Worm (Caenorhabditis elegans) whole organism, young adult: ENCODE data around the gene ZK1307.3.

Source experiments
- B0035.1 ChIP-seq: sonication (generic microtip); optimal IDR thresholded peaks from 2 replicates; lab custom pipeline; 2016; ENCODE audit warnings: missing genetic modification characterization, mild to moderate bottlenecking, missing compliant biosample characterization, missing genotype, missing genetic modification reagents
- B0261.1 ChIP-seq: sonication (generic microtip); optimal IDR thresholded peaks from 2 replicates; lab custom pipeline; 2016; ENCODE audit warnings: mild to moderate bottlenecking, missing genetic modification characterization, moderate library complexity, missing compliant biosample characterization
- D2030.7 ChIP-seq: fragments of 200-800 bp; sonication (Bioruptor generic); IDR thresholded peaks from 2 replicates; pipeline ENCODE4 v1.3.6; 2022; ENCODE audit warnings: missing genetic modification reagents, missing genetic modification characterization, missing compliant biosample characterization
- F22D6.2 ChIP-seq: sonication (generic microtip); optimal IDR thresholded peaks from 2 replicates; lab custom pipeline; 2016; ENCODE audit warnings: mild to moderate bottlenecking, missing genetic modification characterization, missing compliant biosample characterization
- F23B12.7 ChIP-seq: sonication (generic microtip); optimal IDR thresholded peaks from 2 replicates; lab custom pipeline; 2017; ENCODE audit warnings: missing genetic modification characterization, mild to moderate bottlenecking, missing compliant biosample characterization, antibody characterized with exemption, moderate library complexity; ENCODE audit not compliant: insufficient read depth
- F57A8.1 ChIP-seq: fragments of 200-800 bp; sonication (Bioruptor generic); optimal IDR thresholded peaks from 2 replicates; lab custom pipeline; 2018; ENCODE audit warnings: mild to moderate bottlenecking, missing genetic modification characterization, moderate library complexity, missing compliant biosample characterization
- K12H6.12 ChIP-seq: fragments of 200-800 bp; sonication (Bioruptor generic); optimal IDR thresholded peaks from 2 replicates; lab custom pipeline; 2018; ENCODE audit warnings: mild to moderate bottlenecking, missing genetic modification characterization, missing compliant biosample characterization
- Y95B8A.8 ChIP-seq: fragments of 200-800 bp; sonication (Bioruptor generic); IDR thresholded peaks from 2 replicates; pipeline ENCODE4 v1.3.6; 2022; ENCODE audit warnings: missing genetic modification reagents, missing genetic modification characterization, missing compliant biosample characterization
- aptf-3 ChIP-seq: fragments of 200-800 bp; sonication (Bioruptor generic); IDR thresholded peaks from 2 replicates; pipeline ENCODE4 v1.3.6; 2022; ENCODE audit warnings: missing genetic modification characterization, missing compliant biosample characterization
- athp-1 ChIP-seq: sonication (generic microtip); optimal IDR thresholded peaks from 2 replicates; lab custom pipeline; 2017; ENCODE audit warnings: mild to moderate bottlenecking, missing genetic modification characterization, missing compliant biosample characterization
- attf-3 ChIP-seq: fragments of 200-800 bp; sonication (Bioruptor generic); conservative IDR thresholded peaks from 2 replicates; pipeline ENCODE4 v1.3.6; 2022; ENCODE audit warnings: missing genetic modification reagents, missing genetic modification characterization, missing compliant biosample characterization
- ccch-3 ChIP-seq: fragments of 200-800 bp; sonication (Bioruptor generic); optimal IDR thresholded peaks from 2 replicates; lab custom pipeline; 2018; ENCODE audit warnings: mild to moderate bottlenecking, missing genetic modification characterization, missing compliant biosample characterization
- ceh-27 ChIP-seq: fragments of 200-800 bp; sonication (Bioruptor generic); optimal IDR thresholded peaks from 2 replicates; lab custom pipeline; 2018; ENCODE audit warnings: mild to moderate bottlenecking, missing genetic modification characterization, moderate library complexity, missing compliant biosample characterization
- ceh-79 ChIP-seq: sonication (generic microtip); optimal IDR thresholded peaks from 2 replicates; lab custom pipeline; 2017; ENCODE audit warnings: mild to moderate bottlenecking, missing genetic modification characterization, missing compliant biosample characterization
- die-1 ChIP-seq: sonication (generic microtip); optimal IDR thresholded peaks from 2 replicates; lab custom pipeline; 2016; ENCODE audit warnings: missing genotype, mild to moderate bottlenecking, missing genetic modification characterization, missing compliant biosample characterization
- dox-1 ChIP-seq: fragments of 200-800 bp; sonication (Bioruptor generic); IDR thresholded peaks from 2 replicates; pipeline ENCODE4 v1.3.6; 2022; ENCODE audit warnings: missing genetic modification reagents, missing genetic modification characterization, missing compliant biosample characterization
- dpl-1 ChIP-seq: fragments of 150-350 bp; optimal IDR thresholded peaks from 2 replicates; lab custom pipeline; 2014; ENCODE audit warnings: missing biosample characterization, missing genetic modification reagents, missing genetic modification characterization
- gei-17 ChIP-seq: fragments of 200-800 bp; sonication (Bioruptor generic); optimal IDR thresholded peaks from 2 replicates; lab custom pipeline; 2018; ENCODE audit warnings: mild to moderate bottlenecking, missing genetic modification characterization, missing compliant biosample characterization
- hmg-1.2 ChIP-seq: fragments of 200-800 bp; sonication (Bioruptor generic); IDR thresholded peaks from 2 replicates; pipeline ENCODE4 v1.3.6; 2022; ENCODE audit warnings: missing genetic modification reagents, missing genetic modification characterization, missing compliant biosample characterization
- hrde-1 ChIP-seq: sonication (generic microtip); optimal IDR thresholded peaks from 2 replicates; lab custom pipeline; 2016; ENCODE audit warnings: missing genetic modification characterization, mild to moderate bottlenecking, missing compliant biosample characterization, moderate library complexity, missing genotype, missing genetic modification reagents, borderline replicate concordance
- hsf-1 ChIP-seq: fragments of 200-800 bp; sonication (Bioruptor generic); IDR thresholded peaks from 2 replicates; pipeline ENCODE4 v1.3.6; 2022; ENCODE audit warnings: missing genetic modification reagents, missing genetic modification characterization, missing compliant biosample characterization
- lag-1 ChIP-seq: fragments of 200-800 bp; sonication (Bioruptor generic); IDR thresholded peaks from 2 replicates; pipeline ENCODE4 v1.3.6; 2022; ENCODE audit warnings: missing genetic modification reagents, missing genetic modification characterization, missing compliant biosample characterization
- let-607 ChIP-seq, 2 experiments: fragments of 200-800 bp in 1 of 2; sonication (Bioruptor generic) in 1 of 2; sonication (generic microtip) in 1 of 2; optimal IDR thresholded peaks; 2 replicates each; lab custom pipeline; 2016 to 2018; ENCODE audit warnings: mild to moderate bottlenecking in 2 of 2, missing compliant biosample characterization in 2 of 2, missing genetic modification characterization in 2 of 2, moderate library complexity in 2 of 2, missing genotype in 1 of 2
- lsl-1 ChIP-seq: fragments of 200-800 bp; sonication (Bioruptor generic); optimal IDR thresholded peaks from 2 replicates; lab custom pipeline; 2018; ENCODE audit warnings: mild to moderate bottlenecking, missing genetic modification characterization, moderate library complexity, missing compliant biosample characterization
- madf-3 ChIP-seq: fragments of 200-800 bp; sonication (Bioruptor generic); IDR thresholded peaks from 2 replicates; pipeline ENCODE4 v1.3.6; 2022; ENCODE audit warnings: missing genetic modification reagents, missing genetic modification characterization, missing compliant biosample characterization
- nfya-1 ChIP-seq: sonication (generic microtip); optimal IDR thresholded peaks from 2 replicates; lab custom pipeline; 2017; ENCODE audit warnings: antibody characterized with exemption, missing compliant biosample characterization, missing genetic modification characterization, borderline replicate concordance; ENCODE audit not compliant: insufficient read depth
- nfyb-1 ChIP-seq: fragments of 200-800 bp; sonication (Bioruptor generic); IDR thresholded peaks from 2 replicates; pipeline ENCODE4 v1.3.6; 2022; ENCODE audit warnings: missing genetic modification reagents, missing genetic modification characterization, missing compliant biosample characterization
- nhr-179 ChIP-seq: sonication (generic microtip); optimal IDR thresholded peaks from 2 replicates; lab custom pipeline; 2016; ENCODE audit warnings: mild to moderate bottlenecking, missing genetic modification characterization, missing compliant biosample characterization
- nhr-80 ChIP-seq: sonication (generic microtip); optimal IDR thresholded peaks from 2 replicates; lab custom pipeline; 2016; ENCODE audit warnings: missing genetic modification characterization, missing compliant biosample characterization
- pha-4 ChIP-seq: fragments of 150-350 bp; sonication (generic microtip); optimal IDR thresholded peaks from 2 replicates; lab custom pipeline; 2014; ENCODE audit warnings: missing biosample characterization, missing genetic modification reagents, missing genetic modification characterization
- rcor-1 ChIP-seq: fragments of 200-800 bp; sonication (Bioruptor generic); IDR thresholded peaks from 2 replicates; pipeline ENCODE4 v1.3.6; 2022; ENCODE audit warnings: missing genetic modification reagents, missing genetic modification characterization, missing compliant biosample characterization
- rec-8 ChIP-seq, 2 experiments: sonication (generic microtip); optimal IDR thresholded peaks; 2 replicates each; lab custom pipeline; 2016; ENCODE audit warnings: mild to moderate bottlenecking in 2 of 2, missing genetic modification characterization in 2 of 2, missing genetic modification reagents in 2 of 2, missing genotype in 2 of 2, missing biosample characterization in 1 of 2, missing compliant biosample characterization in 1 of 2, moderate library complexity in 1 of 2
- repo-1 ChIP-seq: sonication (generic microtip); optimal IDR thresholded peaks from 2 replicates; lab custom pipeline; 2017; ENCODE audit warnings: mild to moderate bottlenecking, missing genetic modification characterization, missing compliant biosample characterization
- sdz-38 ChIP-seq: sonication (generic microtip); optimal IDR thresholded peaks from 2 replicates; lab custom pipeline; 2016; ENCODE audit warnings: missing genotype, missing genetic modification characterization, missing compliant biosample characterization
- somi-1 ChIP-seq: fragments of 200-800 bp; sonication (Bioruptor generic); optimal IDR thresholded peaks from 2 replicates; lab custom pipeline; 2018; ENCODE audit warnings: mild to moderate bottlenecking, missing genetic modification characterization, missing compliant biosample characterization
- tbx-9 ChIP-seq: sonication (generic microtip); optimal IDR thresholded peaks from 2 replicates; lab custom pipeline; 2016; ENCODE audit warnings: borderline replicate concordance, missing genetic modification characterization, inconsistent platforms, missing compliant biosample characterization
- ztf-6 ChIP-seq: fragments of 200-800 bp; sonication (Bioruptor generic); IDR thresholded peaks from 2 replicates; pipeline ENCODE4 v1.3.6; 2022; ENCODE audit warnings: missing genetic modification reagents, missing genetic modification characterization, missing compliant biosample characterization

Gene ZK1307.3

ce11 chrII:9680493-9680892 is 27.7 kb upstream of the ZK1307.3 start, which contains the start of gene ZK1320.13:
TSS of gene ZK1320.13 (plus strand) at chrII:9680793.
- TF ChIP-seq nhr-179 (tag; lab: Kevin White, UChicago) (no peak), ceh-79 (tag; lab: Kevin White, UChicago) (no peak), gei-17 (no peak), nfya-1 (tag; lab: Kevin White, UChicago) (no peak), rec-8 (tag; optimal IDR thresholded peaks at IDR 0.05; lab: Kevin White, UChicago) (no peak), attf-3 (no peak), hsf-1 (no peak), K12H6.12 (tag; lab: Kevin White, UChicago) (no peak), ccch-3 (no peak), hmg-1.2 (GFP tag; lab: Robert Waterston, UW) (no peak)

DNA sequence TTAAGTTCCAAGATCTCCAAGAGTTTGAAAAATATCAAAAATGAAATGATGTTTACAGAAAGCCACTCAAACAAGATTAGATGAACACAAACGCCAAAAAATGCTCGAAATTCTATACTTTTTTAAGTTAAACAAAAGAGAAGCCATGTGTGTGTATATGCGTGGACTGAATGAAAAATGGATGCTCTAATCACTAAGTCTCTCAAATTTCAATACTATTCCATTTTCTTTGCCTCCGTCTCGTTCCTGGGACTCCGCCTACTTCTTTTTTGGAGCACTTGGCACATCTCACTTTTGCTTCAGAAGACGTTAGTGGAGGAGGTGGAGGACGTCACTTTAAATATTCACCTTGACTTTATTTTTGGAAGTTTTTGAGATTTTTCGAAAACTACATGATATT is 27.0 kb upstream of the ZK1307.3 start:
- TF ChIP-seq F57A8.1 (GFP tag; lab: Kevin White, UChicago) (no peak), hmg-1.2 (GFP tag; lab: Robert Waterston, UW) (peak; percentile 61), pha-4 (tag; lab: Kevin White, UChicago) (no peak)
- TF ChIP-seq, all 124 proteins: peak for 1

DNA sequence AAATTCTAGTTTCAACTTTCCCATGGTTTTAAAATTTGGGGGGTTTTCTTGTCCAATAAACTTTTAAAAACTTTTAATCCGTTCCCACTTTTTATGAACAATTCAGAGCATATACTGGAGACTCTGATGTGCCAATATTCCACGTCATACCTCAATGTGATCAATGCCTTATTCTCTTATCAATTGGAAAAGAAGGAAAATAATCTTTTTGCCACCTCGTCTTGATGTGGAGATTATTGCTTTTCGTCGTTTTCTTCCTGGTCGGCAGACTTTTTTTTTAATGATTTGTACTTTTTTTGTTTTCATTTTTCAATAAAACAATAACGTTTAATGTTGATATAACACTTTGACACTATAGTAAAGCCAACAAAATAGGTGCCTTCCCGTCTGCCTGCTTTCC is 24.7 kb upstream of the ZK1307.3 start:
- peak in 1 of 2 experiments; percentile 22 for TF ChIP-seq let-607 (tag; optimal IDR thresholded peaks at IDR 0.05; lab: Kevin White, UChicago)
- TF ChIP-seq Y95B8A.8 (GFP tag; lab: Robert Waterston, UW) = no peak
- TF ChIP-seq B0035.1 (tag; lab: Kevin White, UChicago) = no peak
- TF ChIP-seq lag-1 = no peak
- TF ChIP-seq madf-3 (GFP tag; lab: Robert Waterston, UW) = no peak
- TF ChIP-seq nhr-80 (tag; lab: Kevin White, UChicago) = peak; percentile 66
- no peak for TF ChIP-seq dox-1 (GFP tag; lab: Robert Waterston, UW)
- TF ChIP-seq ztf-6 = no peak
- TF ChIP-seq die-1 = no peak
- TF ChIP-seq, all 124 proteins: peak for 2

- no peak for TF ChIP-seq gei-17
- TF ChIP-seq hrde-1 = no peak
- TF ChIP-seq somi-1 (GFP tag; lab: Kevin White, UChicago) = no peak
- no peak for TF ChIP-seq nhr-80 (tag; lab: Kevin White, UChicago)
- no peak for TF ChIP-seq tbx-9 (tag; lab: Kevin White, UChicago)
- TF ChIP-seq nfyb-1 (GFP tag; lab: Robert Waterston, UW) = no peak
- no peak for TF ChIP-seq ceh-27 (GFP tag; lab: Kevin White, UChicago)
- TF ChIP-seq B0261.1 = no peak
- TF ChIP-seq lsl-1 (GFP tag; lab: Kevin White, UChicago) = no peak
- TF ChIP-seq repo-1 (tag; lab: Kevin White, UChicago) = no peak
- TF ChIP-seq rcor-1 (GFP tag; lab: Robert Waterston, UW) = no peak
- no peak for TF ChIP-seq aptf-3 (GFP tag; lab: Robert Waterston, UW)
- no peak for TF ChIP-seq dpl-1 (GFP tag; lab: Kevin White, UChicago)
- no peak for TF ChIP-seq F23B12.7
- TF ChIP-seq F22D6.2 = no peak
- no peak for TF ChIP-seq D2030.7 (GFP tag; lab: Robert Waterston, UW)
- no peak for TF ChIP-seq sdz-38 (tag; lab: Kevin White, UChicago)
- TF ChIP-seq athp-1 (tag; lab: Kevin White, UChicago) = no peak
Observed at ce11 chrII:9674678-9675077, 21.9 kb upstream of the ZK1307.3 start, which contains the start of gene arc-1. TSS of gene arc-1 (plus strand) at chrII:9674978.
